Worm (Caenorhabditis elegans): ENCODE measurements around the gene B0034.7.
A peak's percentile ranks its signal among the peaks of the same experiment; 100 is the strongest.

Gene B0034.7

DNA sequence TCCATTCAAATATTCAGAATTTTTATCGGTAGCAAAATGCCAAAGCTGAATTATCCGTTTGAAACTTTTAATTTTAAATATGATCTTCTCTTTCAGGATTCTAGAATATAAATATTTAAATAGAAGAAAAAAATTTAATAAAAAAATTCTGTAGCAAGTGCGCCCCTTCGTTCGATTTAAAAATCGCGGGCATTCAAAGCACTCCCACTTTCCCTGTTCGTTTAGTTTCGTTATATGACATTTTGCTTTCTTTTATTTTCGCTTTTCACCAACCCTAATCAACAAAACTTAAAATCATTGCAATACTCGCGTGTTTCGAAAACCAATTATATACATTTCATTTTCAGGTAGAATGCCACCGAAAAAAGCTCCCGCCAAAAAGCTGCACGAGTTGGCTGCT lies 39.8 kb upstream of the B0034.7 start, which contains the start of gene vrk-1:
Gene vrk-1, plus strand, starts transcription at position 348 of the 400 bp plus-strand sequence.
- TF ChIP-seq drap-1 (GFP tag; optimal IDR thresholded peaks at IDR 0.05) = no peak
- no peak for TF ChIP-seq sptf-1 (tag; optimal IDR thresholded peaks at IDR 0.05)

DNA sequence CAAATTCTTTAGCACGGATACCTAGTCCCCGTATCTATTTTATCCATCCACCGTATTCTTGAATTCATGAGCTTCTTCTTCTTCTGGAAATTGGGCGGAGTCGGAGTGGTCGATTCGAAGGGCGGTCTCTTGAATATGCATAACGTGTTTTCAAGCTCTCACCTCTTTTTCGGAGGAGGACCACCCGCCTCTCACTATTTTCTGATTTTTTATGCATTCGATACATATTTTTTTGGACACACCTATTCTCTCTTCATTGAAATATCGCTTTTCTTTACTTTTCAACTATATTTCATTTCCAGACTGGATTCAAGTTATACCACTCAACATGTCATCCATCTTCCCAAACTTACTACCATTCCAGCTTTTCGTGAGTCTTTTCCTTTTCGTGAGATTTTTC lies 32.9 kb upstream of the B0034.7 start, which contains the start of gene egl-44:
Gene egl-44, plus strand, starts transcription at position 301 of the 400 bp plus-strand sequence.
- no peak for TF ChIP-seq ceh-39 (tag; optimal IDR thresholded peaks at IDR 0.05)
- no peak for TF ChIP-seq sptf-1 (tag; optimal IDR thresholded peaks at IDR 0.05)
- no peak for TF ChIP-seq ceh-43 (GFP tag; optimal IDR thresholded peaks at IDR 0.05)
- no peak for TF ChIP-seq ham-2 (GFP tag; optimal IDR thresholded peaks at IDR 0.05)
- TF ChIP-seq cnd-1 (tag; optimal IDR thresholded peaks at IDR 0.05) = no peak
- no peak for TF ChIP-seq lsy-2 (tag; optimal IDR thresholded peaks at IDR 0.05)
- TF ChIP-seq elt-3 (tag; optimal IDR thresholded peaks at IDR 0.05) = no peak

DNA sequence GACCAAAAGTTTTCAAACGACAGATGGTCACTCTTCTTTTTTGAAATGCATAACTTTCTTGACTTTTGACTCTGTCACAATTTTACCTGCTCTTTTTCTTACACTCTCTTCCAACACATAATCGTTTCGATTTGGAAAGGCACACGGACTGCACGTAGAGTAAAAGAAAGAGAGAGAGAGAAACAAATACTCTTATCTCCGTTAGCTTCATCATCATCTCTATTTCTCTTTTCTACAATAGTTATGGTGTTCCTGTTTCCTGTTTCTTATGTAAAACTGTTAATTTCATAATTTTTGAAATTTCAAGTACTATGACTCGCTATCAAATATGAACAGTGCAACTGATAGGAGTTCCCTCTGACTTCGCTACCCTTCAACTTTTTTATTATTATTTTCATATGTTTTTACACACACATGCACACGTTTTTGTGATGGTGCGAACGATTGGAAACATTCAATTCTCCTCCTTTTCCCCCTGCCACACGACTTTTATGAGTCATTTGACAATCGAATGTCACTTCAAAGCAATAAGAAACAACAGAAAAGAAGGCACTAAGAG lies 31.2 kb upstream of the B0034.7 start:
- no peak for TF ChIP-seq nhr-237 (tag; optimal IDR thresholded peaks at IDR 0.05)
- TF ChIP-seq elt-1 (tag; optimal IDR thresholded peaks at IDR 0.05; ENCODE audit: borderline replicate concordance, insufficient read depth) = no peak
- no peak for TF ChIP-seq ham-2 (GFP tag; optimal IDR thresholded peaks at IDR 0.05)
- TF ChIP-seq ceh-39 (tag; optimal IDR thresholded peaks at IDR 0.05) = no peak
- TF ChIP-seq unc-62 (GFP tag; optimal IDR thresholded peaks at IDR 0.05) = no peak
- no peak for TF ChIP-seq ztf-11 (tag; optimal IDR thresholded peaks at IDR 0.05)
- no peak for TF ChIP-seq lin-13 (tag; optimal IDR thresholded peaks at IDR 0.05)
- TF ChIP-seq blmp-1 (tag; optimal IDR thresholded peaks at IDR 0.05) = no peak

DNA sequence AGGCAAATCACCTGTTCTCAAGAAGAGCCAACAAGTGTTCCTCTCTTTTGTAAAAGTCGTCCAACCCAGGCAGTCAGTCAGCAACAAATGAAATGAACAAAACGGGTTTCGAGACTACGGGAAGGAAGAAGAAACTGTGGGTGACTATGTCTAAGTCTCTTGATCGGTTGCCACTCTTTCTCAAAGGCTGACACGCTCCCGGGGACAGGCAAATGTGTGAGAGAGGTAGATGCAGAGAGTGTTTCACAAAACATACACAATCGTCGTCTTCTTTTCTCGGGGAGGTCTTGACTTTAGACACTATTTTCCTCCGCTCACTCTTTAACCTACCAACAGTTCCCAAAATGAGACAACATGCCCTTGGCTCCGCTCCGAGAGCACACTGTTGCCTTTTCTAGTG lies 30.3 kb upstream of the B0034.7 start:
- no peak for TF ChIP-seq nhr-28 (tag; optimal IDR thresholded peaks at IDR 0.05)
- TF ChIP-seq nhr-237 (tag; optimal IDR thresholded peaks at IDR 0.05) = peak; percentile 27
- TF ChIP-seq mls-2 (tag; optimal IDR thresholded peaks at IDR 0.05) = no peak
- no peak for TF ChIP-seq lsy-2 (tag; optimal IDR thresholded peaks at IDR 0.05)
- no peak for TF ChIP-seq mab-5 (tag; optimal IDR thresholded peaks at IDR 0.05)

DNA sequence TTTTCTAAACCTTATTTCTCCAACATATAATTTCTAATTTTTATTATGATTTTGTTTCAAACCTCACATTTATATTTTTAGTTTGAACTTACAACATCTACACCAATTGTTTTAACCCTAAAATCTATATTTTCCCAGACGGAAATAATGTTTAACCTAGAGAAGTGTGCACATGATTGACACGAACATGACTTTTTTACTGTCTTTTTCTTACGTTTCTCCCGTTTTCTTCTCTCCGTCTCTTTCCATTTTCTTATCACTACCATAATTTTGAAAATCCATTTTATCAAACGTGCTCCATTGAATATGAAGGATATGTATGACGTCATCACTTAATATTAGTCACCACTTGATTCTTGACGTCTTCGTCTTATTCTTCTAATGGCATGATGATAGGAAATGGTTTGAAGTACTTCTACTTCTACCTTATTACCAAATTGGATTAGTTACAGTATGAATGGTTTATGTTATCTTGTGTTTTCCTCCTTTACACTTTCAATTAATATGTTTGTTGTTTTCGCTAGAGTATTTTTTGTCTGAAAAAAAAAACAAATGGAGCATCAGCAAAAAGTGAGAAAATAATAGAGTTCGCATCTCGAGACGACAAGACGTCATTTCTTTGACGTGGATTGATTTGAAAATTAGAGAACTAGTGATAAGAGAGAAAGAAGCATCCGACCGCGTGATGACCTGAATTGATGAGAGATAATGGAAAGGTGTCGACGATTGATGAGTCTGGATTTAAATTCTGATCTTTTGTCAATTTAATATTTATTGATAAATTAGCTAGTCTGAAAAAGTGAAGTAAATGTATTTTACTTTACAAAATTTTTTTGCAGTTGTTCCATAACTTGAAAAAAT lies 29.3 kb upstream of the B0034.7 start:
- TF ChIP-seq unc-62 (GFP tag; optimal IDR thresholded peaks at IDR 0.05) (peak; percentile 97), blmp-1 (tag; optimal IDR thresholded peaks at IDR 0.05) (no peak), snpc-4 (tag; optimal IDR thresholded peaks at IDR 0.05) (no peak), zip-8 (tag; optimal IDR thresholded peaks at IDR 0.05) (peak; percentile 79)

DNA sequence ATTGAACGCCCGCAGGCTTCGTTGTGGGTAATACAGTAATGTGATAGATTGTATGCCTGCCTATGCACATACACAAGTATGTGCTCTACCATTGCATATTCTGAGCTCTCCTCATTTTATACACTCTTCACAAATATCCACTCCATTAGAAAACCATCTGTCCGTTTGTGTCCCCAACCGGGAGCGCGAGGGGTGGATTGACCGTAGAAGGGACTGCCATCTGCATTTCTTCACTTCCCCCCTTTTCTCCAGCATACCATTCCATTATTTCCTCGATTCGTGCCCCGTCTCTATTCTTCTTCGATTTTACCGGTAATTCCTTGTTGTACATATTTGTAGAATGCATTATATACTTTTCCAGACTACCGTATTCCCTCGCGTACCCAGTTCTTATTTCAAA lies 28.3 kb upstream of the B0034.7 start:
- no peak for TF ChIP-seq nhr-76 (tag; optimal IDR thresholded peaks at IDR 0.05)
- no peak for TF ChIP-seq ceh-43 (GFP tag; optimal IDR thresholded peaks at IDR 0.05)
- no peak for TF ChIP-seq sem-2 (GFP tag; optimal IDR thresholded peaks at IDR 0.05)
- TF ChIP-seq flh-1 (GFP tag; optimal IDR thresholded peaks at IDR 0.05) = no peak
- no peak for TF ChIP-seq bed-3 (GFP tag; optimal IDR thresholded peaks at IDR 0.05)
- no peak for TF ChIP-seq hlh-1 (tag; optimal IDR thresholded peaks at IDR 0.05)
- TF ChIP-seq snpc-4 (tag; optimal IDR thresholded peaks at IDR 0.05) = no peak
- no peak for TF ChIP-seq ham-2 (GFP tag; optimal IDR thresholded peaks at IDR 0.05)
- TF ChIP-seq elt-1 (tag; optimal IDR thresholded peaks at IDR 0.05; ENCODE audit: borderline replicate concordance, insufficient read depth) = no peak
- no peak for TF ChIP-seq ztf-11 (tag; optimal IDR thresholded peaks at IDR 0.05)
- TF ChIP-seq sptf-1 (tag; optimal IDR thresholded peaks at IDR 0.05) = peak; percentile 24
- TF ChIP-seq mab-5 (tag; optimal IDR thresholded peaks at IDR 0.05) = no peak
- no peak for TF ChIP-seq ces-1 (GFP tag; optimal IDR thresholded peaks at IDR 0.05)
- TF ChIP-seq nhr-2 (tag; optimal IDR thresholded peaks at IDR 0.05) = peak; percentile 94
- TF ChIP-seq tbx-8 (GFP tag; optimal IDR thresholded peaks at IDR 0.05) = no peak
- no peak for TF ChIP-seq drap-1 (GFP tag; optimal IDR thresholded peaks at IDR 0.05)
- TF ChIP-seq unc-120 (tag; optimal IDR thresholded peaks at IDR 0.05; ENCODE audit: poor library complexity, severe bottlenecking) = no peak
- no peak for TF ChIP-seq ceh-39 (tag; optimal IDR thresholded peaks at IDR 0.05)
- TF ChIP-seq lsy-2 (tag; optimal IDR thresholded peaks at IDR 0.05) = no peak
- no peak for TF ChIP-seq mep-1 (tag; optimal IDR thresholded peaks at IDR 0.05)
- no peak for TF ChIP-seq pha-4 (tag; optimal IDR thresholded peaks at IDR 0.05)
- no peak for TF ChIP-seq elt-3 (tag; optimal IDR thresholded peaks at IDR 0.05)
- TF ChIP-seq lin-32 (GFP tag; optimal IDR thresholded peaks at IDR 0.05) = peak; percentile 63
- no peak for TF ChIP-seq blmp-1 (tag; optimal IDR thresholded peaks at IDR 0.05)
- TF ChIP-seq nhr-237 (tag; optimal IDR thresholded peaks at IDR 0.05) = no peak
- no peak for TF ChIP-seq nhr-12 (tag; optimal IDR thresholded peaks at IDR 0.05)
- no peak for TF ChIP-seq unc-62 (GFP tag; optimal IDR thresholded peaks at IDR 0.05)
- TF ChIP-seq zip-8 (tag; optimal IDR thresholded peaks at IDR 0.05) = no peak
- TF ChIP-seq M03D4.4 (tag; optimal IDR thresholded peaks at IDR 0.05) = no peak
- no peak for TF ChIP-seq lin-13 (tag; optimal IDR thresholded peaks at IDR 0.05)
- peak; percentile 72 for TF ChIP-seq cnd-1 (tag; optimal IDR thresholded peaks at IDR 0.05)
- no peak for TF ChIP-seq unc-39 (tag; optimal IDR thresholded peaks at IDR 0.05)
- no peak for TF ChIP-seq nhr-28 (tag; optimal IDR thresholded peaks at IDR 0.05)
- no peak for TF ChIP-seq ceh-83 (GFP tag; optimal IDR thresholded peaks at IDR 0.05)
- peak; percentile 27 for TF ChIP-seq mls-2 (tag; optimal IDR thresholded peaks at IDR 0.05)

Data from whole organism, mixed stage, embryonic.